Fruit fly (Drosophila melanogaster) whole organism, pupa: ENCODE data around the gene Gr93a.
A peak's percentile ranks its signal among the peaks of the same experiment; 100 is the strongest.

Experiments used
- CG10348 ChIP-seq: fragments of 200-800 bp; sonication (Bioruptor generic); IDR thresholded peaks from 2 replicates; pipeline ENCODE4 v1.3.6; 2022; ENCODE audit warnings: missing biosample characterization, missing genetic modification characterization
- CG12605 ChIP-seq: fragments of 200-800 bp; sonication (Bioruptor generic); IDR thresholded peaks from 2 replicates; pipeline ENCODE4 v1.3.6; 2022; ENCODE audit warnings: missing biosample characterization, missing genetic modification characterization
- CG13204 ChIP-seq: fragments of 200-800 bp; sonication (Bioruptor generic); optimal IDR thresholded peaks from 2 replicates; lab custom pipeline; 2018; ENCODE audit warnings: missing biosample characterization, mild to moderate bottlenecking, missing genetic modification characterization, moderate library complexity
- CG14655 ChIP-seq: fragments of 200-800 bp; sonication (Bioruptor generic); optimal IDR thresholded peaks from 3 replicates; lab custom pipeline; 2017; ENCODE audit warnings: mild to moderate bottlenecking, missing biosample characterization, missing genetic modification reagents, missing genetic modification characterization
- CG15710 ChIP-seq: fragments of 200-800 bp; sonication (Bioruptor generic); optimal IDR thresholded peaks from 2 replicates; lab custom pipeline; 2018; ENCODE audit warnings: missing biosample characterization, mild to moderate bottlenecking, missing genetic modification characterization, moderate library complexity
- CG17806 ChIP-seq: fragments of 200-800 bp; sonication (Bioruptor generic); optimal IDR thresholded peaks from 2 replicates; lab custom pipeline; 2018; ENCODE audit warnings: missing biosample characterization, mild to moderate bottlenecking, missing genetic modification characterization, moderate library complexity
- CG32121 ChIP-seq: fragments of 200-800 bp; sonication (Bioruptor generic); IDR thresholded peaks from 2 replicates; pipeline ENCODE4 v1.3.6; 2022; ENCODE audit warnings: missing biosample characterization, missing genetic modification characterization
- CG34367 ChIP-seq: fragments of 200-800 bp; sonication (Bioruptor generic); optimal IDR thresholded peaks from 2 replicates; lab custom pipeline; 2018; ENCODE audit warnings: missing biosample characterization, mild to moderate bottlenecking, missing genetic modification characterization
- CG4496 ChIP-seq: fragments of 200-800 bp; sonication (Bioruptor generic); IDR thresholded peaks from 3 replicates; pipeline ENCODE4 v1.3.6; 2022; ENCODE audit warnings: missing biosample characterization, missing genetic modification characterization
- CG8159 ChIP-seq: fragments of 200-800 bp; sonication (Bioruptor generic); optimal IDR thresholded peaks from 3 replicates; lab custom pipeline; 2018; ENCODE audit warnings: missing biosample characterization, mild to moderate bottlenecking, missing genetic modification characterization, moderate library complexity
- CG8301 ChIP-seq: fragments of 200-800 bp; sonication (Bioruptor generic); optimal IDR thresholded peaks from 2 replicates; lab custom pipeline; 2018; ENCODE audit warnings: missing biosample characterization, mild to moderate bottlenecking, missing genetic modification characterization
- CG9948 ChIP-seq: fragments of 200-800 bp; sonication (Bioruptor generic); optimal IDR thresholded peaks from 2 replicates; lab custom pipeline; 2018; ENCODE audit warnings: missing biosample characterization, mild to moderate bottlenecking, missing genetic modification characterization, moderate library complexity
- D1 ChIP-seq: fragments of 200-800 bp; sonication (Bioruptor generic); optimal IDR thresholded peaks from 2 replicates; lab custom pipeline; 2018; ENCODE audit warnings: missing biosample characterization, mild to moderate bottlenecking, missing genetic modification characterization, moderate library complexity
- EcR ChIP-seq: fragments of 200-800 bp; sonication (Bioruptor generic); optimal IDR thresholded peaks from 3 replicates; lab custom pipeline; 2019; ENCODE audit warnings: missing biosample characterization, missing genetic modification characterization, mild to moderate bottlenecking, moderate library complexity, missing genetic modification reagents
- Ets98B ChIP-seq: fragments of 200-800 bp; sonication (Bioruptor generic); IDR thresholded peaks from 2 replicates; pipeline ENCODE4 v1.3.6; 2022; ENCODE audit warnings: missing biosample characterization, missing genetic modification characterization
- Pif1A ChIP-seq: fragments of 200-800 bp; sonication (Bioruptor generic); optimal IDR thresholded peaks from 3 replicates; lab custom pipeline; 2016; ENCODE audit warnings: missing biosample characterization, missing genetic modification characterization
- Pif1B ChIP-seq: fragments of 200-800 bp; sonication (Bioruptor generic); optimal IDR thresholded peaks from 3 replicates; lab custom pipeline; 2016; ENCODE audit warnings: missing biosample characterization, missing genetic modification characterization
- Snoo ChIP-seq: fragments of 200-800 bp; sonication (Bioruptor generic); optimal IDR thresholded peaks from 3 replicates; lab custom pipeline; 2017; ENCODE audit warnings: missing biosample characterization, mild to moderate bottlenecking, missing genetic modification characterization, inconsistent platforms
- fd96Ca ChIP-seq: fragments of 200-800 bp; sonication (Bioruptor generic); IDR thresholded peaks from 3 replicates; pipeline ENCODE4 v1.3.6; 2022; ENCODE audit warnings: missing biosample characterization, missing genetic modification characterization
- gl ChIP-seq: fragments of 200-800 bp; sonication (Bioruptor generic); optimal IDR thresholded peaks from 2 replicates; lab custom pipeline; 2018; ENCODE audit warnings: missing biosample characterization, mild to moderate bottlenecking, missing genetic modification characterization
- rn ChIP-seq: fragments of 200-800 bp; sonication (Bioruptor generic); IDR thresholded peaks from 2 replicates; pipeline ENCODE4 v1.3.6; 2022; ENCODE audit warnings: missing biosample characterization, missing genetic modification characterization

Gr93a gene

dm6 chr3R:21829487-21829957 lies 2.8 kb upstream of the Gr93a start:
- TF ChIP-seq CG9948 (tag; lab: Kevin White, UChicago) (peak; percentile 35), CG34367 (tag; lab: Kevin White, UChicago) (peak; percentile 22), CG15710 (tag; lab: Kevin White, UChicago) (peak; percentile 44), Pif1A (GFP tag; lab: Kevin White, UChicago) (peak; percentile 49), CG13204 (GFP tag; lab: Kevin White, UChicago) (no peak), Pif1B (GFP tag; lab: Kevin White, UChicago) (no peak), CG12605 (GFP tag; lab: Robert Waterston, UW) (no peak), CG17806 (tag; lab: Kevin White, UChicago) (peak; percentile 77), fd96Ca (GFP tag; lab: Robert Waterston, UW) (peak; percentile 66; the same call in 1 of the 3 replicates), CG8159 (tag; lab: Kevin White, UChicago) (peak; percentile 36), Ets98B (GFP tag; lab: Robert Waterston, UW) (0 out of 2 replicates have a peak, but pooled peaks have one; percentile 4), EcR (GFP tag; lab: Kevin White, UChicago) (peak; percentile 98), gl (tag; lab: Kevin White, UChicago) (peak; percentile 9), Snoo (tag; lab: Kevin White, UChicago) (no peak), CG32121 (GFP tag; lab: Robert Waterston, UW) (no peak), CG8301 (tag; lab: Kevin White, UChicago) (no peak)

dm6 chr3R:21830303-21830707 lies 2.0 kb upstream of the Gr93a start:
- TF ChIP-seq fd96Ca (GFP tag; lab: Robert Waterston, UW) (no peak), CG13204 (GFP tag; lab: Kevin White, UChicago) (no peak), gl (tag; lab: Kevin White, UChicago) (no peak), CG32121 (GFP tag; lab: Robert Waterston, UW) (no peak), CG12605 (GFP tag; lab: Robert Waterston, UW) (no peak), Ets98B (GFP tag; lab: Robert Waterston, UW) (no peak), Pif1B (GFP tag; lab: Kevin White, UChicago) (no peak), CG8159 (tag; lab: Kevin White, UChicago) (peak; percentile 84), CG34367 (tag; lab: Kevin White, UChicago) (peak; percentile 59), CG10348 (GFP tag; lab: Robert Waterston, UW) (no peak), CG4496 (peak; percentile 39; the same call in 1 of the 3 replicates), CG8301 (tag; lab: Kevin White, UChicago) (peak; percentile 78), CG9948 (tag; lab: Kevin White, UChicago) (peak; percentile 83), CG15710 (tag; lab: Kevin White, UChicago) (peak; percentile 78), Pif1A (GFP tag; lab: Kevin White, UChicago) (no peak), CG17806 (tag; lab: Kevin White, UChicago) (peak; percentile 71), CG14655 (peak; percentile 92), Snoo (tag; lab: Kevin White, UChicago) (no peak), rn (GFP tag; lab: Robert Waterston, UW) (no peak), D1 (peak; percentile 50), EcR (GFP tag; lab: Kevin White, UChicago) (no peak)

dm6 chr3R:21831040-21831439 lies 1.3 kb upstream of the Gr93a start:
- peak; percentile 67 for TF ChIP-seq EcR (GFP tag; lab: Kevin White, UChicago)
- no peak for TF ChIP-seq Ets98B (GFP tag; lab: Robert Waterston, UW)

- TF ChIP-seq Pif1A (GFP tag; lab: Kevin White, UChicago) (no peak), CG34367 (tag; lab: Kevin White, UChicago) (peak; percentile 9), Ets98B (GFP tag; lab: Robert Waterston, UW) (no peak), CG9948 (tag; lab: Kevin White, UChicago) (no peak), Pif1B (GFP tag; lab: Kevin White, UChicago) (peak; percentile 28)
These were observed 2.1 kb downstream of the Gr93a start for dm6 chr3R:21834234-21835070.

- peak; percentile 50; the same call in 1 of the 3 replicates for TF ChIP-seq CG4496
- no peak for TF ChIP-seq EcR (GFP tag; lab: Kevin White, UChicago)
- no peak for TF ChIP-seq CG15710 (tag; lab: Kevin White, UChicago)
- TF ChIP-seq Pif1B (GFP tag; lab: Kevin White, UChicago): no peak
- no peak for TF ChIP-seq Ets98B (GFP tag; lab: Robert Waterston, UW)
- TF ChIP-seq CG17806 (tag; lab: Kevin White, UChicago): no peak
- no peak for TF ChIP-seq CG12605 (GFP tag; lab: Robert Waterston, UW)
These were observed 3.3 kb downstream of the Gr93a start for dm6 chr3R:21835388-21836200.
